Fruit fly (Drosophila melanogaster) whole organism, embryonic: ENCODE data around the gene CG5180.
A peak's percentile ranks its signal among the peaks of the same experiment; 100 is the strongest.

Source experiments
- Abd-B ChIP-seq: fragments of 200-800 bp; sonication (Bioruptor generic); optimal IDR thresholded peaks from 2 replicates; lab custom pipeline; 2018; ENCODE audit warnings: missing biosample characterization, mild to moderate bottlenecking, missing genetic modification characterization, moderate library complexity
- Ada2b ChIP-seq: fragments of 200-800 bp; sonication (Bioruptor generic); IDR thresholded peaks from 2 replicates; pipeline ENCODE4 v1.3.6; 2022; ENCODE audit warnings: missing biosample characterization, missing genetic modification characterization
- CG10366 ChIP-seq: fragments of 200-800 bp; sonication (Bioruptor generic); IDR thresholded peaks from 2 replicates; pipeline ENCODE4 v1.3.6; 2022; ENCODE audit warnings: missing biosample characterization, missing genetic modification characterization
- CG10654 ChIP-seq: fragments of 200-800 bp; sonication (Bioruptor generic); optimal IDR thresholded peaks from 2 replicates; lab custom pipeline; 2016; ENCODE audit warnings: missing biosample characterization, missing genetic modification characterization
- CG11456 ChIP-seq: fragments of 200-800 bp; sonication (Bioruptor generic); IDR thresholded peaks from 3 replicates; pipeline ENCODE4 v1.3.6; 2022; ENCODE audit warnings: missing biosample characterization, missing genetic modification characterization
- CG11560 ChIP-seq: fragments of 200-800 bp; sonication (Bioruptor generic); IDR thresholded peaks from 3 replicates; pipeline ENCODE4 v1.3.6; 2022; ENCODE audit warnings: missing biosample characterization, missing genetic modification characterization
- CG12236 ChIP-seq: fragments of 200-800 bp; sonication (Bioruptor generic); optimal IDR thresholded peaks from 2 replicates; lab custom pipeline; 2016; ENCODE audit warnings: missing biosample characterization, missing genetic modification characterization
- CG1602 ChIP-seq: fragments of 200-800 bp; sonication (Bioruptor generic); optimal IDR thresholded peaks from 3 replicates; lab custom pipeline; 2016; ENCODE audit warnings: missing biosample characterization, missing genetic modification characterization
- CG2120 ChIP-seq: fragments of 200-800 bp; sonication (Bioruptor generic); optimal IDR thresholded peaks from 3 replicates; lab custom pipeline; 2016; ENCODE audit warnings: missing biosample characterization, missing genetic modification characterization
- CG2875 ChIP-seq: fragments of 200-800 bp; sonication (Bioruptor generic); optimal IDR thresholded peaks from 2 replicates; lab custom pipeline; 2017; ENCODE audit warnings: missing biosample characterization, mild to moderate bottlenecking, missing genetic modification characterization, missing genetic modification reagents
- CG30403 ChIP-seq: fragments of 200-800 bp; sonication (Bioruptor generic); optimal IDR thresholded peaks from 3 replicates; lab custom pipeline; 2016; ENCODE audit warnings: missing biosample characterization, missing genetic modification characterization
- CG3065 ChIP-seq: fragments of 200-800 bp; sonication (Bioruptor generic); optimal IDR thresholded peaks from 2 replicates; lab custom pipeline; 2016; ENCODE audit warnings: missing biosample characterization, missing genetic modification characterization
- CG31441 ChIP-seq: fragments of 200-800 bp; sonication (Bioruptor generic); IDR thresholded peaks from 2 replicates; pipeline ENCODE4 v1.3.6; 2022; ENCODE audit warnings: missing biosample characterization, missing genetic modification characterization
- CG34376 ChIP-seq: fragments of 200-800 bp; sonication (Bioruptor generic); optimal IDR thresholded peaks from 2 replicates; lab custom pipeline; 2018; ENCODE audit warnings: missing biosample characterization, mild to moderate bottlenecking, missing genetic modification characterization
- CG6683 ChIP-seq: fragments of 200-800 bp; sonication (Bioruptor generic); optimal IDR thresholded peaks from 2 replicates; lab custom pipeline; 2017; ENCODE audit warnings: missing biosample characterization, mild to moderate bottlenecking, missing genetic modification characterization, missing genetic modification reagents
- CG7839 ChIP-seq: fragments of 200-800 bp; sonication (Bioruptor generic); optimal IDR thresholded peaks from 3 replicates; lab custom pipeline; 2018; ENCODE audit warnings: missing biosample characterization, mild to moderate bottlenecking, missing genetic modification characterization, moderate library complexity
- CG8290 ChIP-seq, 3 experiments: fragments of 200-800 bp; sonication (Bioruptor generic); optimal IDR thresholded peaks; 2 replicates each; lab custom pipeline; 2016 to 2019; ENCODE audit warnings: missing biosample characterization in 3 of 3, missing genetic modification characterization in 3 of 3, mild to moderate bottlenecking in 2 of 3, moderate library complexity in 1 of 3
- Camta ChIP-seq: fragments of 200-800 bp; sonication (Bioruptor generic); optimal IDR thresholded peaks from 2 replicates; lab custom pipeline; 2016; ENCODE audit warnings: missing biosample characterization, missing genetic modification characterization
- Elba2 ChIP-seq: fragments of 200-800 bp; sonication (Bioruptor generic); optimal IDR thresholded peaks from 3 replicates; lab custom pipeline; 2016; ENCODE audit warnings: missing biosample characterization, missing genetic modification characterization
- Ets97D ChIP-seq: fragments of 200-800 bp; sonication (Bioruptor generic); optimal IDR thresholded peaks from 3 replicates; lab custom pipeline; 2016; ENCODE audit warnings: missing biosample characterization, missing genetic modification characterization
- GATAe ChIP-seq: fragments of 200-800 bp; sonication (Bioruptor generic); conservative IDR thresholded peaks from 2 replicates; pipeline ENCODE4 v1.3.6; 2022; ENCODE audit warnings: missing biosample characterization, missing genetic modification characterization
- H15 ChIP-seq: fragments of 200-800 bp; sonication (Bioruptor generic); IDR thresholded peaks from 3 replicates; pipeline ENCODE4 v1.3.6; 2022; ENCODE audit warnings: missing biosample characterization, missing genetic modification characterization
- HLH4C ChIP-seq: fragments of 200-800 bp; sonication (Bioruptor generic); IDR thresholded peaks from 3 replicates; pipeline ENCODE4 v1.3.6; 2022; ENCODE audit warnings: missing biosample characterization, missing genetic modification characterization; ENCODE audit not compliant: partially characterized antibody
- HmgZ ChIP-seq: fragments of 200-800 bp; sonication (Bioruptor generic); optimal IDR thresholded peaks from 2 replicates; lab custom pipeline; 2018; ENCODE audit warnings: missing biosample characterization, mild to moderate bottlenecking, missing genetic modification characterization
- MESR4 ChIP-seq: fragments of 200-800 bp; sonication (Bioruptor generic); optimal IDR thresholded peaks from 2 replicates; lab custom pipeline; 2018; ENCODE audit warnings: missing biosample characterization, mild to moderate bottlenecking, missing genetic modification characterization, moderate library complexity
- MTF-1 ChIP-seq: fragments of 200-800 bp; sonication (Bioruptor generic); optimal IDR thresholded peaks from 2 replicates; lab custom pipeline; 2018; ENCODE audit warnings: missing biosample characterization, mild to moderate bottlenecking, missing genetic modification characterization, borderline replicate concordance
- Mad ChIP-seq: fragments of 200-800 bp; sonication (Bioruptor generic); optimal IDR thresholded peaks from 2 replicates; lab custom pipeline; 2016; ENCODE audit warnings: missing biosample characterization, missing genetic modification characterization
- Side ChIP-seq: fragments of 200-800 bp; sonication (Bioruptor generic); optimal IDR thresholded peaks from 2 replicates; lab custom pipeline; 2016; ENCODE audit warnings: missing biosample characterization, missing genetic modification characterization
- ac ChIP-seq: fragments of 200-800 bp; sonication (Bioruptor generic); optimal IDR thresholded peaks from 3 replicates; lab custom pipeline; 2017; ENCODE audit warnings: missing biosample characterization, mild to moderate bottlenecking, missing genetic modification characterization
- bab2 ChIP-seq: fragments of 200-800 bp; sonication (Bioruptor generic); optimal IDR thresholded peaks from 2 replicates; lab custom pipeline; 2016; ENCODE audit warnings: missing biosample characterization, missing genetic modification characterization
- dan ChIP-seq: fragments of 200-800 bp; sonication (Bioruptor generic); IDR thresholded peaks from 2 replicates; pipeline ENCODE4 v1.3.6; 2022; ENCODE audit warnings: missing biosample characterization, missing genetic modification characterization
- dpn ChIP-seq, 2 experiments: fragments of 200-800 bp; sonication (Bioruptor generic); optimal IDR thresholded peaks; 3 replicates each; lab custom pipeline; 2016; ENCODE audit warnings: missing biosample characterization in 2 of 2, missing genetic modification characterization in 2 of 2
- fd3F ChIP-seq: fragments of 200-800 bp; sonication (Bioruptor generic); optimal IDR thresholded peaks from 2 replicates; lab custom pipeline; 2018; ENCODE audit warnings: missing biosample characterization, mild to moderate bottlenecking, missing genetic modification characterization, moderate library complexity
- gcm ChIP-seq: fragments of 200-800 bp; sonication (Bioruptor generic); optimal IDR thresholded peaks from 2 replicates; lab custom pipeline; 2019; ENCODE audit warnings: missing biosample characterization, mild to moderate bottlenecking, missing genetic modification characterization, moderate library complexity
- gem ChIP-seq: fragments of 200-800 bp; sonication (Bioruptor generic); optimal IDR thresholded peaks from 2 replicates; lab custom pipeline; 2019; ENCODE audit warnings: missing biosample characterization, mild to moderate bottlenecking, missing genetic modification characterization, moderate library complexity
- gt ChIP-seq: fragments of 200-800 bp; sonication (Bioruptor generic); IDR thresholded peaks from 2 replicates; pipeline ENCODE4 v1.3.6; 2022; ENCODE audit warnings: missing biosample characterization, missing genetic modification characterization
- ham ChIP-seq: fragments of 200-800 bp; sonication (Bioruptor generic); IDR thresholded peaks from 2 replicates; pipeline ENCODE4 v1.3.6; 2022; ENCODE audit warnings: missing biosample characterization, missing genetic modification characterization
- her ChIP-seq: fragments of 200-800 bp; sonication (Bioruptor generic); optimal IDR thresholded peaks from 2 replicates; lab custom pipeline; 2016; ENCODE audit warnings: missing biosample characterization, missing genetic modification characterization
- jigr1 ChIP-seq: fragments of 200-800 bp; sonication (Bioruptor generic); IDR thresholded peaks from 3 replicates; pipeline ENCODE4 v1.3.6; 2022; ENCODE audit warnings: missing biosample characterization, missing genetic modification characterization
- kay ChIP-seq: fragments of 200-800 bp; sonication (Bioruptor generic); optimal IDR thresholded peaks from 2 replicates; lab custom pipeline; 2016; ENCODE audit warnings: missing biosample characterization, missing genetic modification characterization
- knrl ChIP-seq: fragments of 200-800 bp; sonication (Bioruptor generic); IDR thresholded peaks from 3 replicates; pipeline ENCODE4 v1.3.6; 2022; ENCODE audit warnings: missing biosample characterization, missing genetic modification characterization; ENCODE audit not compliant: partially characterized antibody
- nerfin-2 ChIP-seq: fragments of 200-800 bp; sonication (Bioruptor generic); IDR thresholded peaks from 2 replicates; pipeline ENCODE4 v1.3.6; 2022; ENCODE audit warnings: missing biosample characterization, missing genetic modification characterization; ENCODE audit not compliant: partially characterized antibody
- pfk ChIP-seq: fragments of 200-800 bp; sonication (Bioruptor generic); optimal IDR thresholded peaks from 2 replicates; lab custom pipeline; 2018; ENCODE audit warnings: missing biosample characterization, mild to moderate bottlenecking, missing genetic modification characterization, moderate library complexity
- pros ChIP-seq: fragments of 200-800 bp; sonication (Bioruptor generic); optimal IDR thresholded peaks from 3 replicates; lab custom pipeline; 2019; ENCODE audit warnings: missing biosample characterization, mild to moderate bottlenecking, missing genetic modification characterization, moderate library complexity
- psq ChIP-seq: fragments of 200-800 bp; sonication (Bioruptor generic); optimal IDR thresholded peaks from 2 replicates; lab custom pipeline; 2017; ENCODE audit warnings: missing biosample characterization, missing genetic modification characterization
- ro ChIP-seq: fragments of 200-800 bp; sonication (Bioruptor generic); IDR thresholded peaks from 2 replicates; pipeline ENCODE4 v1.3.6; 2022; ENCODE audit warnings: missing biosample characterization, missing genetic modification characterization
- sens-2 ChIP-seq: fragments of 200-800 bp; sonication (Bioruptor generic); IDR thresholded peaks from 2 replicates; pipeline ENCODE4 v1.3.6; 2022; ENCODE audit warnings: missing biosample characterization, missing genetic modification characterization
- ttk ChIP-seq: fragments of 200-800 bp; sonication (Bioruptor generic); IDR thresholded peaks from 2 replicates; pipeline ENCODE4 v2.1.2; 2022; ENCODE audit warnings: missing biosample characterization, missing genetic modification characterization
- twi ChIP-seq: fragments of 200-800 bp; optimal IDR thresholded peaks from 2 replicates; lab custom pipeline; 2019; ENCODE audit warnings: missing biosample characterization, mild to moderate bottlenecking, missing genetic modification characterization, moderate library complexity
- unpg ChIP-seq: fragments of 200-800 bp; sonication (Bioruptor generic); optimal IDR thresholded peaks from 3 replicates; lab custom pipeline; 2018; ENCODE audit warnings: missing biosample characterization, mild to moderate bottlenecking, missing genetic modification characterization, moderate library complexity
- zen2 ChIP-seq: fragments of 200-800 bp; sonication (Bioruptor generic); IDR thresholded peaks from 3 replicates; pipeline ENCODE4 v1.3.6; 2022; ENCODE audit warnings: missing biosample characterization, missing genetic modification characterization; ENCODE audit not compliant: partially characterized antibody

Gene CG5180

dm6 chr3R:20558106-20558489, 368 bp downstream of the CG5180 start (continued):
- peak; percentile 43 for TF ChIP-seq Ets97D (GFP tag; lab: Kevin White, UChicago)
- TF ChIP-seq ac (GFP tag; lab: Kevin White, UChicago): no peak
- TF ChIP-seq MESR4 (GFP tag; lab: Kevin White, UChicago): peak; percentile 81
- TF ChIP-seq nerfin-2 (GFP tag; lab: Robert Waterston, UW): no peak
- no peak for TF ChIP-seq CG34376
- no peak for TF ChIP-seq dan
- no peak for TF ChIP-seq her (GFP tag; lab: Kevin White, UChicago)
- TF ChIP-seq pfk (GFP tag; lab: Kevin White, UChicago): no peak
- 0 out of 3 replicates have a peak, but pooled peaks have one; percentile 33 for TF ChIP-seq HLH4C (GFP tag; lab: Robert Waterston, UW)
- TF ChIP-seq ttk (GFP tag; lab: Robert Waterston, UW): no peak; the same call in 1 of the 2 replicates
- TF ChIP-seq CG11560 (tag; lab: Robert Waterston, UW): no peak
- no peak for TF ChIP-seq CG30403
- peak; percentile 62; the same call in 2 of the 3 replicates for TF ChIP-seq CG11456 (GFP tag; lab: Robert Waterston, UW)
- no peak for TF ChIP-seq CG12236 (GFP tag; lab: Kevin White, UChicago)
- no peak for TF ChIP-seq unpg (GFP tag; lab: Kevin White, UChicago)
- TF ChIP-seq dpn (GFP tag; optimal IDR thresholded peaks at IDR 0.05; lab: Kevin White, UChicago): no peak
- TF ChIP-seq Side (GFP tag; lab: Kevin White, UChicago): peak; percentile 24
- no peak for TF ChIP-seq ham (GFP tag; lab: Robert Waterston, UW)
- no peak for TF ChIP-seq sens-2
- no peak for TF ChIP-seq twi (tag; lab: Kevin White, UChicago)
- TF ChIP-seq gem (tag; lab: Kevin White, UChicago): no peak
- no peak for TF ChIP-seq fd3F (GFP tag; lab: Kevin White, UChicago)
- peak; percentile 28 for TF ChIP-seq MTF-1 (GFP tag; lab: Kevin White, UChicago)
- no peak for TF ChIP-seq Mad (GFP tag; lab: Kevin White, UChicago)
- peak; percentile 1 for TF ChIP-seq CG2875 (GFP tag; lab: Kevin White, UChicago)
- no peak for TF ChIP-seq bab2 (GFP tag; lab: Kevin White, UChicago)
- TF ChIP-seq CG3065 (GFP tag; lab: Kevin White, UChicago): no peak
- TF ChIP-seq CG8290 (GFP tag; optimal IDR thresholded peaks at IDR 0.05; lab: Kevin White, UChicago): no peak
- peak in 1 of 2 experiments; percentile 79 for TF ChIP-seq CG8290 (tag; optimal IDR thresholded peaks at IDR 0.05; lab: Kevin White, UChicago)
- TF ChIP-seq gt (GFP tag; lab: Robert Waterston, UW): no peak
- TF ChIP-seq Camta (GFP tag; lab: Kevin White, UChicago): no peak
- peak; percentile 33; the same call in 1 of the 3 replicates for TF ChIP-seq knrl (GFP tag; lab: Robert Waterston, UW)
- TF ChIP-seq ro (GFP tag; lab: Robert Waterston, UW): no peak
- TF ChIP-seq pros (GFP tag; lab: Kevin White, UChicago): no peak
- no peak; the same call in 2 of the 3 replicates for TF ChIP-seq zen2
- TF ChIP-seq CG10654 (GFP tag; lab: Kevin White, UChicago): no peak
- no peak for TF ChIP-seq CG2120 (GFP tag; lab: Kevin White, UChicago)
- TF ChIP-seq H15 (GFP tag; lab: Robert Waterston, UW): peak; percentile 34; the same call in 1 of the 3 replicates
- no peak for TF ChIP-seq GATAe (GFP tag; lab: Robert Waterston, UW)
- TF ChIP-seq CG1602: no peak
- TF ChIP-seq jigr1 (GFP tag; lab: Robert Waterston, UW): no peak
- no peak for TF ChIP-seq CG6683 (GFP tag; lab: Kevin White, UChicago)
- TF ChIP-seq kay (GFP tag; lab: Kevin White, UChicago): no peak
- no peak for TF ChIP-seq CG31441 (GFP tag; lab: Robert Waterston, UW)
- no peak for TF ChIP-seq HmgZ
- no peak for TF ChIP-seq Elba2 (GFP tag; lab: Kevin White, UChicago)
- no peak for TF ChIP-seq Ada2b (GFP tag; lab: Robert Waterston, UW)
- TF ChIP-seq CG10366: no peak
- no peak for TF ChIP-seq gcm (GFP tag; lab: Kevin White, UChicago)
- no peak for TF ChIP-seq psq (GFP tag; lab: Kevin White, UChicago)
- no peak for TF ChIP-seq CG7839 (tag; lab: Kevin White, UChicago)
- TF ChIP-seq Abd-B: no peak
